Fruit fly (Drosophila melanogaster) whole organism, prepupa: Measurements from ENCODE around the gene robl37BC.

ENCODE experiments used
- Blimp-1 ChIP-seq: fragments of 200-800 bp; sonication (Bioruptor generic); optimal IDR thresholded peaks from 3 replicates; lab custom pipeline; 2017; ENCODE audit warnings: missing biosample characterization, missing genetic modification characterization, mild to moderate bottlenecking, moderate library complexity, missing genetic modification reagents
- CG11294 ChIP-seq: fragments of 200-800 bp; sonication (Bioruptor generic); IDR thresholded peaks from 2 replicates; pipeline ENCODE4 v1.3.6; 2022; ENCODE audit warnings: missing biosample characterization, missing genetic modification characterization
- CG11762 ChIP-seq: fragments of 200-800 bp; sonication (Bioruptor generic); optimal IDR thresholded peaks from 3 replicates; lab custom pipeline; 2016; ENCODE audit warnings: missing biosample characterization, missing genetic modification characterization; ENCODE audit not compliant: insufficient read depth
- CG16779 ChIP-seq: fragments of 200-800 bp; sonication (Bioruptor generic); optimal IDR thresholded peaks from 3 replicates; lab custom pipeline; 2017; ENCODE audit warnings: missing biosample characterization, mild to moderate bottlenecking, missing genetic modification characterization
- CG3032 ChIP-seq: fragments of 200-800 bp; optimal IDR thresholded peaks from 2 replicates; lab custom pipeline; 2019; ENCODE audit warnings: missing biosample characterization, mild to moderate bottlenecking, missing genetic modification characterization, moderate library complexity
- CG32006 ChIP-seq: fragments of 200-800 bp; sonication (Bioruptor generic); optimal IDR thresholded peaks from 3 replicates; lab custom pipeline; 2017; ENCODE audit warnings: missing biosample characterization, mild to moderate bottlenecking, missing genetic modification characterization
- CG3919 ChIP-seq: fragments of 200-800 bp; sonication (Bioruptor generic); optimal IDR thresholded peaks from 3 replicates; lab custom pipeline; 2016; ENCODE audit warnings: missing biosample characterization, missing genetic modification characterization
- CG4318 ChIP-seq: fragments of 200-800 bp; sonication (Bioruptor generic); optimal IDR thresholded peaks from 3 replicates; lab custom pipeline; 2017; ENCODE audit warnings: missing biosample characterization, mild to moderate bottlenecking, missing genetic modification characterization
- CG6163 ChIP-seq: fragments of 200-800 bp; sonication (Bioruptor generic); IDR thresholded peaks from 3 replicates; pipeline ENCODE4 v1.3.6; 2022; ENCODE audit warnings: missing biosample characterization, missing genetic modification characterization
- CG6276 ChIP-seq: fragments of 200-800 bp; sonication (Bioruptor generic); optimal IDR thresholded peaks from 2 replicates; lab custom pipeline; 2017; ENCODE audit warnings: missing biosample characterization, mild to moderate bottlenecking, missing genetic modification characterization
- CG6792 ChIP-seq: fragments of 200-800 bp; sonication (Bioruptor generic); optimal IDR thresholded peaks from 3 replicates; lab custom pipeline; 2016; ENCODE audit warnings: missing biosample characterization, missing genetic modification characterization
- CG7368 ChIP-seq: fragments of 200-800 bp; sonication (Bioruptor generic); optimal IDR thresholded peaks from 3 replicates; lab custom pipeline; 2016; ENCODE audit warnings: missing biosample characterization, missing genetic modification characterization
- CG8119 ChIP-seq: fragments of 200-800 bp; sonication (Bioruptor generic); IDR thresholded peaks from 3 replicates; pipeline ENCODE4 v1.3.6; 2022; ENCODE audit warnings: missing biosample characterization, missing genetic modification characterization
- CG8319 ChIP-seq: fragments of 200-800 bp; sonication (Bioruptor generic); optimal IDR thresholded peaks from 3 replicates; lab custom pipeline; 2016; ENCODE audit warnings: missing biosample characterization, missing genetic modification characterization
- CG9139 ChIP-seq: fragments of 200-800 bp; sonication (Bioruptor generic); optimal IDR thresholded peaks from 3 replicates; lab custom pipeline; 2017; ENCODE audit warnings: missing biosample characterization, mild to moderate bottlenecking, missing genetic modification characterization
- Ets21C ChIP-seq: fragments of 200-800 bp; sonication (Bioruptor generic); optimal IDR thresholded peaks from 3 replicates; lab custom pipeline; 2016; ENCODE audit warnings: missing biosample characterization, missing genetic modification characterization
- Ets96B ChIP-seq: fragments of 200-800 bp; optimal IDR thresholded peaks from 2 replicates; lab custom pipeline; 2019; ENCODE audit warnings: missing biosample characterization, mild to moderate bottlenecking, missing genetic modification characterization, moderate library complexity
- Gug ChIP-seq: fragments of 200-800 bp; sonication (Bioruptor generic); IDR thresholded peaks from 2 replicates; pipeline ENCODE4 v1.3.6; 2022; ENCODE audit warnings: missing biosample characterization, missing genetic modification characterization
- Hr38 ChIP-seq: sonication (Bioruptor generic); optimal IDR thresholded peaks from 2 replicates; lab custom pipeline; 2016; ENCODE audit warnings: missing biosample characterization, missing genetic modification characterization
- Hr39 ChIP-seq: fragments of 200-800 bp; sonication (Bioruptor generic); optimal IDR thresholded peaks from 2 replicates; lab custom pipeline; 2016; ENCODE audit warnings: missing biosample characterization, missing genetic modification characterization
- Lpt ChIP-seq: fragments of 200-800 bp; sonication (Bioruptor generic); optimal IDR thresholded peaks from 3 replicates; lab custom pipeline; 2016; ENCODE audit warnings: missing biosample characterization, missing genetic modification characterization
- Met ChIP-seq: fragments of 200-800 bp; sonication (Bioruptor generic); optimal IDR thresholded peaks from 3 replicates; lab custom pipeline; 2016; ENCODE audit warnings: missing biosample characterization, missing genetic modification characterization
- OdsH ChIP-seq: fragments of 200-800 bp; sonication (Bioruptor generic); optimal IDR thresholded peaks from 3 replicates; lab custom pipeline; 2016; ENCODE audit warnings: missing biosample characterization, missing genetic modification characterization
- Sox15 ChIP-seq: fragments of 200-800 bp; sonication (Bioruptor generic); optimal IDR thresholded peaks from 3 replicates; lab custom pipeline; 2016; ENCODE audit warnings: missing biosample characterization, missing genetic modification characterization
- achi ChIP-seq: fragments of 200-800 bp; sonication (Bioruptor generic); optimal IDR thresholded peaks from 3 replicates; lab custom pipeline; 2016; ENCODE audit warnings: missing biosample characterization, missing genetic modification characterization
- cyc ChIP-seq: fragments of 200-800 bp; sonication (Bioruptor generic); optimal IDR thresholded peaks from 3 replicates; lab custom pipeline; 2016; ENCODE audit warnings: missing biosample characterization, missing genetic modification characterization
- dac ChIP-seq: fragments of 200-800 bp; sonication (Bioruptor generic); optimal IDR thresholded peaks from 2 replicates; lab custom pipeline; 2017; ENCODE audit warnings: missing biosample characterization, mild to moderate bottlenecking, missing genetic modification characterization
- eg ChIP-seq: fragments of 200-800 bp; sonication (Bioruptor generic); IDR thresholded peaks from 3 replicates; pipeline ENCODE4 v1.3.6; 2022; ENCODE audit warnings: missing biosample characterization, missing genetic modification characterization
- esn ChIP-seq: fragments of 200-800 bp; sonication (Bioruptor generic); optimal IDR thresholded peaks from 2 replicates; lab custom pipeline; 2016; ENCODE audit warnings: missing biosample characterization, mild to moderate bottlenecking, missing genetic modification characterization, moderate library complexity
- fkh ChIP-seq: fragments of 200-800 bp; sonication (Bioruptor generic); optimal IDR thresholded peaks from 3 replicates; lab custom pipeline; 2017; ENCODE audit warnings: missing biosample characterization, mild to moderate bottlenecking, missing genetic modification characterization, moderate library complexity
- lz ChIP-seq: fragments of 200-800 bp; sonication (Bioruptor generic); optimal IDR thresholded peaks from 3 replicates; lab custom pipeline; 2016; ENCODE audit warnings: missing biosample characterization, missing genetic modification characterization
- salr ChIP-seq, 2 experiments: fragments of 200-800 bp; sonication (Bioruptor generic); optimal IDR thresholded peaks; 3 replicates each; lab custom pipeline; 2016 to 2018; ENCODE audit warnings: missing biosample characterization in 2 of 2, missing genetic modification characterization in 2 of 2, mild to moderate bottlenecking in 1 of 2
- svp ChIP-seq: fragments of 200-800 bp; sonication (Bioruptor generic); peaks from one replicate; lab custom pipeline; 2016; ENCODE audit warnings: missing biosample characterization, missing genetic modification characterization
- vri ChIP-seq: fragments of 200-800 bp; sonication (Bioruptor generic); optimal IDR thresholded peaks from 3 replicates; lab custom pipeline; 2016; ENCODE audit warnings: missing biosample characterization, mild to moderate bottlenecking, missing genetic modification characterization

The robl37BC gene

DNA sequence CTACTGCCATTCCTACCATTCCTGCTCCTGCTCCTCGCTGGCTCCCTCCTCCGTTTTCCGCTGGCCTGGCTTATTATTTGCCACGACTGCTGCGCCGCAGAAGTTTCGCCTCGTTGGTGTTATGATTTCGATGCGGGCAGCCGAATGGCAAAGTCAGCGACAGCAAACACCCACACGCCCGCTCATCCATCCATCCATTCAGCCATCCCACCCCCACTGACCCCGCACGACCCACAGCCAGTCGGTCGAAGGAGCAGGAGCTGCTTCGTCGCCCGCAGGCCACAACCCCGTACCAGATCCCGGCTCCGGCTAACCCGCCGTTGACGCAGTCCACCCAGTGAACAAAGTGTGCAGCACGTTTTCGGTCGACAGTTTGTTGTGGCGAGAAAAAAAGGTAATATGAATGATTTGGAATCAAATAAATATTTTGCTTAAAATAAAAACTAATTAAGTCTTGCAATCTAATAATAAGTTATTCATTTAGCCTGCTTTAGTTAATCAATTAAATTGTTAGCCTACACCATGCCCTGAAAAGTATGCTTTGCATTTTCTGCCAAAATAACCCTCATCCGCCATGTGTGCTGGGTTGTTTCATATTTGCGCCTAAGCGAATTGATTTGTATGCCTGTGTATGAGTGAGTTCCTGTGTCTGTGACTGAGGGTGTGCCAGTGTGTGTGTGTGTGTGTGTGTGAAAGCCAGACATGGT, 16.0 kb downstream of the robl37BC start (continued):
- peak; percentile 73 for TF ChIP-seq Ets96B (tag; lab: Kevin White, UChicago)
- TF ChIP-seq CG9139 = peak; percentile 54
- peak; percentile 29 for TF ChIP-seq lz (GFP tag; lab: Kevin White, UChicago)
- 0 out of 3 replicates have a peak, but pooled peaks have one; percentile 21 for TF ChIP-seq eg (GFP tag; lab: Robert Waterston, UW)
- peak; percentile 9 for TF ChIP-seq cyc (GFP tag; lab: Kevin White, UChicago)
- TF ChIP-seq svp = peak; percentile 69
- TF ChIP-seq OdsH (GFP tag; lab: Kevin White, UChicago) = peak; percentile 35
- TF ChIP-seq Blimp-1 (GFP tag; lab: Kevin White, UChicago) = no peak
- no peak for TF ChIP-seq CG7368
- peak; percentile 11 for TF ChIP-seq CG4318
- TF ChIP-seq vri = no peak
- peak; percentile 29 for TF ChIP-seq Ets21C (GFP tag; lab: Kevin White, UChicago)
- TF ChIP-seq Sox15 (GFP tag; lab: Kevin White, UChicago) = peak; percentile 33
- TF ChIP-seq Hr39 (GFP tag; lab: Kevin White, UChicago) = peak; percentile 16
- peak; percentile 30 for TF ChIP-seq CG3919
- no peak for TF ChIP-seq dac
- peak; percentile 48 for TF ChIP-seq esn
- peak; percentile 24 for TF ChIP-seq CG6276 (GFP tag; lab: Kevin White, UChicago)
- no peak for TF ChIP-seq Gug
- peak; percentile 6 for TF ChIP-seq CG11762 (GFP tag; lab: Kevin White, UChicago)
- TF ChIP-seq achi (GFP tag; lab: Kevin White, UChicago) = peak; percentile 27
- TF ChIP-seq CG8119 = peak; percentile 41; the same call in 1 of the 3 replicates
- TF ChIP-seq CG32006 (GFP tag; lab: Kevin White, UChicago) = peak; percentile 55
- TF ChIP-seq Lpt = no peak

DNA sequence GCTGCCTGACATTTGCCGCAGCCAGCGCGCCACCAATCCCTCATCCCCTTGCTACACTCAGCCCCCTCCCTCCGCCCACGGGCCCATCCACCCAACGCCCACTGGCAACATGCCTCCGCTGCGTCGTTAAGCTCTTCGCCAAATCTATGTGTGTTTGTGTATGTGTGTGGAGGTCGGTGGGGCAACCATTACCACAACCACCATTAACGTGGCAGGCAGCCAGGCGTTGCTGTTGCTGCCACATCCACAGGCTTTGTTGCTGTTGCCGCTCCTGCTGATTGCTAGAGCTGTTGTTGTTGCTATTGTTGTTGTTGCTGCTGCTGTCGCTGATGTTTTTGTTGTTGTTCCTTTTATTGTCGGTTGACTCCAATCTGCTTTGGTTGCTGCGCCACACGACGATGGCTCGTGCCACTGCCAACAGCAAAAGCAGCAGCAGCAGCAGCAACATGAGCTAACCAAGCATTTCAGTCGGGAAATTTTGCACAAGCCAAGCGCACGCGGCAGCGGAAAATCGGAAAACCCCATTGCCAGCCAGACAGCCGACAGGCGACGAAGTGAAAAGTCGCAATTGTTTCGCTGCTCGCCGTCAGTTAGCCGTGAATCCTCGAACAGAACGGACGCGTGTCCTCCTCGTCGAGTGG, 16.7 kb downstream of the robl37BC start, which contains the start of gene Sidpn:
Sidpn (plus strand) TSS at position 465 of the 641 bp plus-strand sequence.
- TF ChIP-seq CG16779 (no peak), CG3032 (tag; lab: Kevin White, UChicago) (no peak), fkh (no peak), achi (GFP tag; lab: Kevin White, UChicago) (no peak), OdsH (GFP tag; lab: Kevin White, UChicago) (no peak), svp (no peak), CG11762 (GFP tag; lab: Kevin White, UChicago) (no peak), salr (GFP tag; optimal IDR thresholded peaks at IDR 0.05; lab: Kevin White, UChicago) (no peak), Blimp-1 (GFP tag; lab: Kevin White, UChicago) (no peak), Met (no peak), CG32006 (GFP tag; lab: Kevin White, UChicago) (no peak), CG11294 (GFP tag; lab: Robert Waterston, UW) (no peak), CG8319 (GFP tag; lab: Kevin White, UChicago) (no peak), Hr38 (GFP tag; lab: Kevin White, UChicago) (no peak)

- no peak for TF ChIP-seq CG6163 (GFP tag; lab: Robert Waterston, UW)
- no peak for TF ChIP-seq CG6792 (GFP tag; lab: Kevin White, UChicago)
- TF ChIP-seq CG11294 (GFP tag; lab: Robert Waterston, UW) = no peak
Measured at dm6 chr2L:19033288-19033687, 22.6 kb downstream of the robl37BC start, which contains the start of gene hook. Gene hook (minus strand): TSS chr2L:19033498.
